Fruit fly (Drosophila melanogaster): ENCODE measurements around the gene CG1724.

The CG1724 gene

DNA sequence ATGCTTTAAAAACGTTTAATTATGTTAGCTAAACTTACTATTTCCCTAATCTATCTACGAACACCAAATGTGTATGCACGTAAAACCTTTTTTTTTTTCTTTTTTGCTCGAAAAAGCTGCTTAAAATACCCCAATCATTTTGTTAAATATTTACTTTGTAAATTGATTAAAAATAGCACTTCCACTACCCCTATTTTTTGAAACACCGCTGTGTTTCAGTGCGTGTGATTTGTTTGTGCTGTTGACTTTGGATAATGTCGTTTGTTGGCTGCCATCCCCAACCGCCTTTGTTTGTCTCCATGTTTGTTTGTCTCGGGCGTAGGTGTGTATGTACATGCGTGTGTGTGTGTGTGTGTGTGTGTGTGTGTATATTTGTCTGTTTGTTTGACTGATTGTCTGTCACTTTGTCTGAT, 38.7 kb upstream of the CG1724 start (continued):
- peak; percentile 76 for TF ChIP-seq CG1603 (tag; optimal IDR thresholded peaks at IDR 0.05)
- peak; percentile 35 for TF ChIP-seq CG9609 (GFP tag; optimal IDR thresholded peaks at IDR 0.05)
- TF ChIP-seq CG18262 (tag; optimal IDR thresholded peaks at IDR 0.05): peak; percentile 52
- no peak for TF ChIP-seq CG5245 (GFP tag; optimal IDR thresholded peaks at IDR 0.05)
- TF ChIP-seq kay (GFP tag; optimal IDR thresholded peaks at IDR 0.05): peak; percentile 32
- no peak for TF ChIP-seq CG4360 (GFP tag; IDR thresholded peaks at IDR 0.05)
- TF ChIP-seq slp2 (GFP tag; optimal IDR thresholded peaks at IDR 0.05): no peak
- TF ChIP-seq CG2202 (tag; optimal IDR thresholded peaks at IDR 0.05): peak; percentile 79
- TF ChIP-seq CG1024 (GFP tag; IDR thresholded peaks at IDR 0.05): 0 out of 2 replicates have a peak, but pooled peaks have one; percentile 34
- TF ChIP-seq CoRest (tag; optimal IDR thresholded peaks at IDR 0.05): peak; percentile 57
- peak; percentile 23 for TF ChIP-seq Blimp-1 (GFP tag; optimal IDR thresholded peaks at IDR 0.05)
- TF ChIP-seq CG12942 (GFP tag; optimal IDR thresholded peaks at IDR 0.05): peak; percentile 50
- TF ChIP-seq CG8281 (tag; optimal IDR thresholded peaks at IDR 0.05): no peak
- peak; percentile 50 for TF ChIP-seq CG12659 (GFP tag; optimal IDR thresholded peaks at IDR 0.05)
- TF ChIP-seq nmo (GFP tag; optimal IDR thresholded peaks at IDR 0.05): peak; percentile 50
- no peak for TF ChIP-seq gce (GFP tag; IDR thresholded peaks at IDR 0.05)
- TF ChIP-seq usp (GFP tag; optimal IDR thresholded peaks at IDR 0.05): no peak
- peak; percentile 92 for TF ChIP-seq Med (GFP tag)
- TF ChIP-seq rib (GFP tag; IDR thresholded peaks at IDR 0.05): no peak
- TF ChIP-seq CG30431 (GFP tag; optimal IDR thresholded peaks at IDR 0.05): peak; percentile 34
- TF ChIP-seq B-H2 (GFP tag; optimal IDR thresholded peaks at IDR 0.05): no peak
- TF ChIP-seq CG16815 (GFP tag; optimal IDR thresholded peaks at IDR 0.05): no peak
- TF ChIP-seq crc (GFP tag; optimal IDR thresholded peaks at IDR 0.05): no peak
- TF ChIP-seq pho (GFP tag; optimal IDR thresholded peaks at IDR 0.05): peak; percentile 43
- no peak for TF ChIP-seq Dref (GFP tag; IDR thresholded peaks at IDR 0.05)
- no peak for TF ChIP-seq CG2889 (GFP tag; IDR thresholded peaks at IDR 0.05)
- no peak for TF ChIP-seq Mrtf (GFP tag; IDR thresholded peaks at IDR 0.05)
- TF ChIP-seq CG14965 (GFP tag; optimal IDR thresholded peaks at IDR 0.05; ENCODE audit: borderline replicate concordance): no peak
- TF ChIP-seq prd (optimal IDR thresholded peaks at IDR 0.05): no peak
- TF ChIP-seq prd (GFP tag; IDR thresholded peaks at IDR 0.05): no peak
- TF ChIP-seq Myb (GFP tag; optimal IDR thresholded peaks at IDR 0.05): no peak
- TF ChIP-seq Ssrp (tag; optimal IDR thresholded peaks at IDR 0.05): peak; percentile 1
- no peak for TF ChIP-seq pzg (GFP tag; optimal IDR thresholded peaks at IDR 0.05)
- TF ChIP-seq CG17912 (GFP tag; optimal IDR thresholded peaks at IDR 0.05): peak; percentile 61
- no peak for TF ChIP-seq tgo (GFP tag; IDR thresholded peaks at IDR 0.05)
- TF ChIP-seq Sry-β (GFP tag; optimal IDR thresholded peaks at IDR 0.05): no peak
- no peak for TF ChIP-seq esg (GFP tag; conservative IDR thresholded peaks at IDR 0.05)
- TF ChIP-seq CG1529 (GFP tag; optimal IDR thresholded peaks at IDR 0.05): peak; percentile 44
- TF ChIP-seq Dfd (GFP tag; optimal IDR thresholded peaks at IDR 0.05): no peak
- no peak for TF ChIP-seq CG10267 (tag; optimal IDR thresholded peaks at IDR 0.05)
- TF ChIP-seq CG7357 (GFP tag; IDR thresholded peaks at IDR 0.05): no peak
- TF ChIP-seq sna (GFP tag; IDR thresholded peaks at IDR 0.05; ENCODE audit: partially characterized antibody): no peak
- TF ChIP-seq CG9797 (GFP tag; optimal IDR thresholded peaks at IDR 0.05): no peak
- TF ChIP-seq vfl (GFP tag; optimal IDR thresholded peaks at IDR 0.05): no peak
- TF ChIP-seq CG17829 (tag; optimal IDR thresholded peaks at IDR 0.05): no peak
- TF ChIP-seq row (GFP tag; IDR thresholded peaks at IDR 0.05): peak; percentile 39; the same call in 1 of the 3 replicates
- TF ChIP-seq CG3838 (GFP tag; optimal IDR thresholded peaks at IDR 0.05): no peak
- TF ChIP-seq Fer3 (tag; optimal IDR thresholded peaks at IDR 0.05): no peak
- peak; percentile 70 for TF ChIP-seq CG15601 (tag; optimal IDR thresholded peaks at IDR 0.05)
- TF ChIP-seq ERR (GFP tag; optimal IDR thresholded peaks at IDR 0.05): peak; percentile 24
- no peak for TF ChIP-seq CG9932 (GFP tag; IDR thresholded peaks at IDR 0.05)
- TF ChIP-seq CG7963 (GFP tag; IDR thresholded peaks at IDR 0.05; ENCODE audit: partially characterized antibody): no peak

All from whole organism, embryonic.